Worm (Caenorhabditis elegans) whole organism, L4 larva: ENCODE results near the gene srw-36.
A peak's percentile ranks its signal among the peaks of the same experiment; 100 is the strongest.

ENCODE experiments used
- F37D6.2 ChIP-seq: sonication (generic microtip); optimal IDR thresholded peaks from 2 replicates; lab custom pipeline; 2016; ENCODE audit warnings: mild to moderate bottlenecking, missing genetic modification characterization, missing compliant biosample characterization
- F44E2.7 ChIP-seq: fragments of 200-800 bp; sonication (Bioruptor generic); IDR thresholded peaks from 2 replicates; pipeline ENCODE4 v2.1.2; 2022; ENCODE audit warnings: missing genetic modification characterization, missing compliant biosample characterization
- F49E8.2 ChIP-seq: sonication (generic microtip); optimal IDR thresholded peaks from 2 replicates; lab custom pipeline; 2016; ENCODE audit warnings: missing compliant biosample characterization, mild to moderate bottlenecking, missing genetic modification characterization, borderline replicate concordance
- T20F7.1 ChIP-seq: fragments of 200-800 bp; sonication (Bioruptor generic); optimal IDR thresholded peaks from 2 replicates; lab custom pipeline; 2018; ENCODE audit warnings: mild to moderate bottlenecking, missing genetic modification characterization, missing compliant biosample characterization
- T26A8.4 ChIP-seq: fragments of 200-800 bp; sonication (Bioruptor generic); IDR thresholded peaks from 2 replicates; pipeline ENCODE4 v1.3.6; 2022; ENCODE audit warnings: missing genetic modification characterization, missing compliant biosample characterization
- Y105C5A.15 ChIP-seq: fragments of 200-800 bp; sonication (Bioruptor generic); IDR thresholded peaks from 2 replicates; pipeline ENCODE4 v1.3.6; 2022; ENCODE audit warnings: missing genetic modification characterization, missing compliant biosample characterization
- Y5F2A.4 ChIP-seq: fragments of 200-800 bp; sonication (Bioruptor generic); optimal IDR thresholded peaks from 2 replicates; lab custom pipeline; 2018; ENCODE audit warnings: mild to moderate bottlenecking, missing genetic modification characterization, missing compliant biosample characterization
- ama-1 ChIP-seq: fragments of 150-350 bp; optimal IDR thresholded peaks from 2 replicates; lab custom pipeline; 2014; ENCODE audit warnings: inconsistent platforms, mixed read lengths
- arid-1 ChIP-seq: fragments of 200-800 bp; sonication (Bioruptor generic); conservative IDR thresholded peaks from 2 replicates; pipeline ENCODE4 v1.3.6; 2022; ENCODE audit warnings: missing genetic modification reagents, missing genetic modification characterization, missing compliant biosample characterization
- ceh-82 ChIP-seq: sonication (generic microtip); optimal IDR thresholded peaks from 2 replicates; lab custom pipeline; 2017; ENCODE audit warnings: missing biosample characterization, missing genetic modification characterization
- cey-2 ChIP-seq: sonication (generic microtip); optimal IDR thresholded peaks from 3 replicates; lab custom pipeline; 2017; ENCODE audit warnings: missing genetic modification characterization, mild to moderate bottlenecking, missing compliant biosample characterization, antibody characterized with exemption, borderline replicate concordance; ENCODE audit not compliant: insufficient read depth
- ctbp-1 ChIP-seq: fragments of 200-800 bp; sonication (Bioruptor generic); IDR thresholded peaks from 2 replicates; pipeline ENCODE4 v1.3.6; 2022; ENCODE audit warnings: missing genetic modification reagents, missing genetic modification characterization, missing compliant biosample characterization
- daf-16 ChIP-seq, 3 experiments: sonication (generic microtip); optimal IDR thresholded peaks; 2 replicates each; lab custom pipeline; 2016 to 2017; ENCODE audit warnings: missing genetic modification characterization in 3 of 3, missing genetic modification reagents in 3 of 3, mild to moderate bottlenecking in 2 of 3, missing compliant biosample characterization in 2 of 3, missing biosample characterization in 1 of 3, moderate library complexity in 1 of 3
- daf-8 ChIP-seq: fragments of 200-800 bp; sonication (Bioruptor generic); IDR thresholded peaks from 2 replicates; pipeline ENCODE4 v1.3.6; 2022; ENCODE audit warnings: missing genetic modification characterization, missing compliant biosample characterization
- dmd-6 ChIP-seq: fragments of 200-800 bp; sonication (Bioruptor generic); IDR thresholded peaks from 2 replicates; pipeline ENCODE4 v1.3.6; 2022; ENCODE audit warnings: missing genetic modification reagents, missing genetic modification characterization, missing compliant biosample characterization
- dmd-8 ChIP-seq: fragments of 200-800 bp; sonication (Bioruptor generic); IDR thresholded peaks from 2 replicates; pipeline ENCODE4 v1.3.6; 2022; ENCODE audit warnings: missing genetic modification characterization, missing compliant biosample characterization
- duxl-1 ChIP-seq: sonication (generic microtip); optimal IDR thresholded peaks from 2 replicates; lab custom pipeline; 2016; ENCODE audit warnings: mild to moderate bottlenecking, missing genetic modification characterization, moderate library complexity, missing compliant biosample characterization; ENCODE audit not compliant: poor library complexity
- egl-43 ChIP-seq: fragments of 200-800 bp; sonication (Bioruptor generic); IDR thresholded peaks from 2 replicates; pipeline ENCODE4 v1.3.6; 2022; ENCODE audit warnings: missing genetic modification reagents, missing genetic modification characterization, missing compliant biosample characterization
- fkh-10 ChIP-seq: fragments of 150-350 bp; optimal IDR thresholded peaks from 2 replicates; lab custom pipeline; 2014; ENCODE audit warnings: missing biosample characterization, missing genetic modification reagents, missing genetic modification characterization
- fos-1 ChIP-seq: fragments of 150-350 bp; optimal IDR thresholded peaks from 2 replicates; lab custom pipeline; 2014; ENCODE audit warnings: missing biosample characterization, missing genetic modification characterization
- hlh-11 ChIP-seq: fragments of 200-800 bp; sonication (Bioruptor generic); optimal IDR thresholded peaks from 2 replicates; lab custom pipeline; 2018; ENCODE audit warnings: mild to moderate bottlenecking, missing genetic modification characterization, missing compliant biosample characterization
- hmg-1.1 ChIP-seq: fragments of 200-800 bp; sonication (Bioruptor generic); IDR thresholded peaks from 2 replicates; pipeline ENCODE4 v1.3.6; 2022; ENCODE audit warnings: missing genetic modification reagents, missing genetic modification characterization, missing compliant biosample characterization
- jun-1 ChIP-seq: fragments of 150-350 bp; optimal IDR thresholded peaks from 2 replicates; lab custom pipeline; 2014; ENCODE audit warnings: missing biosample characterization, missing genetic modification reagents, missing genetic modification characterization
- lin-15B ChIP-seq: fragments of 150-350 bp; sonication (generic microtip); optimal IDR thresholded peaks from 3 replicates; lab custom pipeline; 2014; ENCODE audit warnings: missing biosample characterization, missing genetic modification characterization
- lin-29 ChIP-seq: fragments of 200-800 bp; sonication (Bioruptor generic); IDR thresholded peaks from 2 replicates; pipeline ENCODE4 v1.3.6; 2022; ENCODE audit warnings: missing genetic modification reagents, missing genetic modification characterization, missing compliant biosample characterization
- lin-38 ChIP-seq: fragments of 200-800 bp; sonication (Bioruptor generic); IDR thresholded peaks from 2 replicates; pipeline ENCODE4 v1.3.6; 2022; ENCODE audit warnings: missing genetic modification reagents, missing genetic modification characterization, missing compliant biosample characterization
- lin-39 ChIP-seq: fragments of 150-350 bp; optimal IDR thresholded peaks from 2 replicates; lab custom pipeline; 2014; ENCODE audit warnings: missing biosample characterization, missing genetic modification reagents, missing genetic modification characterization
- lir-3 ChIP-seq: sonication (generic microtip); optimal IDR thresholded peaks from 2 replicates; lab custom pipeline; 2016; ENCODE audit warnings: mild to moderate bottlenecking, missing genetic modification characterization, missing compliant biosample characterization
- mxl-2 ChIP-seq: fragments of 200-800 bp; sonication (Bioruptor generic); conservative IDR thresholded peaks from 2 replicates; pipeline ENCODE4 v1.3.6; 2022; ENCODE audit warnings: missing genetic modification reagents, missing genetic modification characterization, missing compliant biosample characterization
- mxl-3 ChIP-seq: fragments of 200-800 bp; sonication (Bioruptor generic); optimal IDR thresholded peaks from 2 replicates; lab custom pipeline; 2018; ENCODE audit warnings: mild to moderate bottlenecking, missing genetic modification characterization, missing compliant biosample characterization
- nhr-237 ChIP-seq: sonication (generic microtip); optimal IDR thresholded peaks from 2 replicates; lab custom pipeline; 2017; ENCODE audit warnings: missing biosample characterization, missing genetic modification characterization
- nhr-41 ChIP-seq: fragments of 200-800 bp; sonication (Bioruptor generic); IDR thresholded peaks from 2 replicates; pipeline ENCODE4 v1.3.6; 2022; ENCODE audit warnings: missing genetic modification reagents, missing genetic modification characterization, missing compliant biosample characterization
- nhr-42 ChIP-seq: fragments of 200-800 bp; sonication (Bioruptor generic); IDR thresholded peaks from 2 replicates; pipeline ENCODE4 v1.3.6; 2022; ENCODE audit warnings: missing genetic modification characterization, missing compliant biosample characterization
- nhr-6 ChIP-seq: fragments of 150-350 bp; optimal IDR thresholded peaks from 2 replicates; lab custom pipeline; 2014; ENCODE audit warnings: missing biosample characterization, missing genetic modification characterization
- pha-4 ChIP-seq, 2 experiments: fragments of 150-350 bp in 1 of 2; fragments of 200-800 bp in 1 of 2; sonication (Bioruptor generic) in 1 of 2; IDR thresholded peaks in 1 of 2; optimal IDR thresholded peaks in 1 of 2; 2 replicates each; pipeline versions ENCODE4 v1.3.6 to Lab custom; 2014 to 2022; ENCODE audit warnings: missing genetic modification characterization in 2 of 2, missing genetic modification reagents in 2 of 2, missing biosample characterization in 1 of 2, missing compliant biosample characterization in 1 of 2
- php-3 ChIP-seq: fragments of 200-800 bp; sonication (Bioruptor generic); IDR thresholded peaks from 2 replicates; pipeline ENCODE4 v1.3.6; 2022; ENCODE audit warnings: missing genetic modification reagents, missing genetic modification characterization, missing compliant biosample characterization
- saeg-2 ChIP-seq: fragments of 200-800 bp; sonication (Bioruptor generic); IDR thresholded peaks from 2 replicates; pipeline ENCODE4 v1.3.6; 2022; ENCODE audit warnings: missing genetic modification reagents, missing genetic modification characterization, missing compliant biosample characterization
- snpc-4 ChIP-seq: fragments of 150-350 bp; optimal IDR thresholded peaks from 2 replicates; lab custom pipeline; 2014; ENCODE audit warnings: missing biosample characterization, missing genetic modification characterization
- tra-1 ChIP-seq: fragments of 200-800 bp; sonication (Bioruptor generic); IDR thresholded peaks from 2 replicates; pipeline ENCODE4 v1.3.6; 2022; ENCODE audit warnings: missing genetic modification reagents, missing genetic modification characterization, missing compliant biosample characterization
- unc-130 ChIP-seq: sonication (generic microtip); optimal IDR thresholded peaks from 2 replicates; lab custom pipeline; 2016; ENCODE audit warnings: missing genetic modification reagents, missing genetic modification characterization, missing compliant biosample characterization
- vab-7 ChIP-seq: fragments of 200-800 bp; sonication (Bioruptor generic); IDR thresholded peaks from 2 replicates; pipeline ENCODE4 v1.3.6; 2022; ENCODE audit warnings: missing genetic modification reagents, missing genetic modification characterization, missing compliant biosample characterization
- zag-1 ChIP-seq: fragments of 150-350 bp; optimal IDR thresholded peaks from 2 replicates; lab custom pipeline; 2014; ENCODE audit warnings: missing biosample characterization, missing genetic modification characterization
- zfp-3 ChIP-seq: fragments of 200-800 bp; sonication (Bioruptor generic); conservative IDR thresholded peaks from 2 replicates; pipeline ENCODE4 v1.3.6; 2022; ENCODE audit warnings: missing genetic modification reagents, missing genetic modification characterization, missing compliant biosample characterization

srw-36 gene

DNA sequence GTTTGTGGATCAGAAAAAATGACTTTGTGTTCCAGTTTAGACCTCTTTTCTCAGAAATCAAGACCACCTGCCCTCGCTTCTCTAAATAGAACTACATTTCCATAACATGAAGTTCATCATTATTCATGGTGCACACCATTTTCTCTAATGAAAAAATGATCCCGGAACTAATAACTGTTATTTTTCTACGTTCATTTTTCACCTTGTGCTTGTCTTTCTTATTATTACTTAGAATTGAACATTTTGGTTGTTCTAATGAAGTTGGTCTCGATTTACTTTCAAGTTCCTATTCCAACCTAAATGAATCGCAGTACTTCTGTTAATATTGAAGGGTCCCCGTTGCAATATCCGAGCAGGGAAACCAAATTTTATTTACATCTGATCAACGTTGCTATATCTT lies at the start of gene srw-36:
Gene srw-36, plus strand, starts transcription at position 301 of the 400 bp plus-strand sequence.
- TF ChIP-seq vab-7 (GFP tag; lab: Robert Waterston, UW) (no peak), daf-8 (GFP tag; lab: Robert Waterston, UW) (no peak), zfp-3 (no peak), nhr-42 (GFP tag; lab: Robert Waterston, UW) (no peak), tra-1 (GFP tag; lab: Robert Waterston, UW) (no peak), fkh-10 (GFP tag; lab: Kevin White, UChicago) (no peak), F37D6.2 (no peak), lin-29 (GFP tag; lab: Robert Waterston, UW) (no peak), nhr-41 (GFP tag; lab: Robert Waterston, UW) (no peak), pha-4 (GFP tag; IDR thresholded peaks at IDR 0.05; lab: Robert Waterston, UW) (no peak), pha-4 (tag; optimal IDR thresholded peaks at IDR 0.05; lab: Kevin White, UChicago) (no peak), ama-1 (lab: Kevin White, UChicago) (no peak), F49E8.2 (no peak), nhr-237 (tag; lab: Kevin White, UChicago) (no peak), lir-3 (tag; lab: Kevin White, UChicago) (no peak)

DNA sequence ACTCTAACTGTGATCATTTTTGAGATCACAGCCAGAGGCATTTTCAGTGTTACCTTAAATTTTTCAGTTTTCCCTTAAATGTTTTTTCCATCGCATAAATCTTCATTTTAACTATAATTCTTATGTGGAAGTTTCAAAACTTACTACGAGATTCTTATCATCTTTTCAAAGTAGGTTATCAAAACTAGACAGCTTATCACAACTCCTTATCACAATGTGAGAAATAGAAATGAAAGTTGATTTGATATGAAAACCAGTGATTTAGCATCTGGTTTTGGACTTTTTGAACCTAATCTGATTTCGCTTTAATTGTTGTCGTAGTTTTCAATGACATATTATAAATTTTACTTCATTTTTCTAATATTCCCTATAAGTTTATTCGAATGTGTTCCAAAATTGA lies 47.1 kb upstream of the srw-36 start, which contains the start of gene mltn-11:
Gene mltn-11, plus strand, starts transcription at position 276 of the 400 bp plus-strand sequence.
- TF ChIP-seq zag-1 (no peak), unc-130 (GFP tag; lab: Kevin White, UChicago) (no peak), saeg-2 (GFP tag; lab: Robert Waterston, UW) (no peak), egl-43 (GFP tag; lab: Robert Waterston, UW) (no peak)
- TF ChIP-seq, all 104 proteins: peak for 0

- TF ChIP-seq lin-38 (GFP tag; lab: Robert Waterston, UW) (no peak), fos-1 (no peak), lin-15B (tag; lab: Kevin White, UChicago) (no peak), ama-1 (lab: Kevin White, UChicago) (no peak), ceh-82 (tag; lab: Kevin White, UChicago) (no peak), snpc-4 (tag; lab: Kevin White, UChicago) (no peak), mxl-2 (GFP tag; lab: Robert Waterston, UW) (no peak), php-3 (GFP tag; lab: Robert Waterston, UW) (no peak)
These were observed 44.8 kb upstream of the srw-36 start, which contains the start of gene srw-76 for ce11 chrV:16638204-16638603. srw-76 (minus strand) TSS chrV:16638304.

- 0 out of 2 replicates have a peak, but pooled peaks have one; percentile 21 for TF ChIP-seq arid-1 (GFP tag; lab: Robert Waterston, UW)
- no peak for TF ChIP-seq mxl-3 (GFP tag; lab: Kevin White, UChicago)
- TF ChIP-seq nhr-6 (tag; lab: Kevin White, UChicago) = no peak
- no peak for TF ChIP-seq cey-2 (tag; lab: Kevin White, UChicago)
- no peak for TF ChIP-seq lin-29 (GFP tag; lab: Robert Waterston, UW)
- peak; percentile 74 for TF ChIP-seq duxl-1 (tag; lab: Kevin White, UChicago)
- TF ChIP-seq snpc-4 (tag; lab: Kevin White, UChicago) = no peak
- no peak for TF ChIP-seq ctbp-1 (GFP tag; lab: Robert Waterston, UW)
- TF ChIP-seq F44E2.7 (GFP tag; lab: Robert Waterston, UW) = 0 out of 2 replicates have a peak, but pooled peaks have one; percentile 48
- TF ChIP-seq lin-39 = no peak
- peak; percentile 30; the same call in 1 of the 2 replicates for TF ChIP-seq php-3 (GFP tag; lab: Robert Waterston, UW)
- TF ChIP-seq tra-1 (GFP tag; lab: Robert Waterston, UW) = no peak
- no peak for TF ChIP-seq saeg-2 (GFP tag; lab: Robert Waterston, UW)
- no peak for TF ChIP-seq lin-15B (tag; lab: Kevin White, UChicago)
- TF ChIP-seq hlh-11 (tag; lab: Kevin White, UChicago) = no peak
- no peak for TF ChIP-seq jun-1 (tag; lab: Kevin White, UChicago)
- TF ChIP-seq lir-3 (tag; lab: Kevin White, UChicago) = no peak
- TF ChIP-seq daf-16 (GFP tag; optimal IDR thresholded peaks at IDR 0.05; lab: Kevin White, UChicago) = no peak
- TF ChIP-seq daf-16 (tag; optimal IDR thresholded peaks at IDR 0.05; lab: Kevin White, UChicago) = peak; percentile 42
- TF ChIP-seq dmd-8 (GFP tag; lab: Robert Waterston, UW) = peak; percentile 81; the same call in 1 of the 2 replicates
- TF ChIP-seq T20F7.1 (GFP tag; lab: Kevin White, UChicago) = no peak
- TF ChIP-seq ceh-82 (tag; lab: Kevin White, UChicago) = no peak
- no peak for TF ChIP-seq Y5F2A.4 (GFP tag; lab: Kevin White, UChicago)
- peak; percentile 43; the same call in 1 of the 2 replicates for TF ChIP-seq dmd-6
- TF ChIP-seq Y105C5A.15 (GFP tag; lab: Robert Waterston, UW) = no peak
- no peak for TF ChIP-seq pha-4 (GFP tag; IDR thresholded peaks at IDR 0.05; lab: Robert Waterston, UW)
- TF ChIP-seq pha-4 (tag; optimal IDR thresholded peaks at IDR 0.05; lab: Kevin White, UChicago) = no peak
- no peak for TF ChIP-seq hmg-1.1 (GFP tag; lab: Robert Waterston, UW)
- TF ChIP-seq T26A8.4 (GFP tag; lab: Robert Waterston, UW) = no peak
These were observed 42.6 kb upstream of the srw-36 start for ce11 chrV:16640366-16640765.
